Worm (Caenorhabditis elegans): ENCODE data around the gene F13H8.2.

DNA sequence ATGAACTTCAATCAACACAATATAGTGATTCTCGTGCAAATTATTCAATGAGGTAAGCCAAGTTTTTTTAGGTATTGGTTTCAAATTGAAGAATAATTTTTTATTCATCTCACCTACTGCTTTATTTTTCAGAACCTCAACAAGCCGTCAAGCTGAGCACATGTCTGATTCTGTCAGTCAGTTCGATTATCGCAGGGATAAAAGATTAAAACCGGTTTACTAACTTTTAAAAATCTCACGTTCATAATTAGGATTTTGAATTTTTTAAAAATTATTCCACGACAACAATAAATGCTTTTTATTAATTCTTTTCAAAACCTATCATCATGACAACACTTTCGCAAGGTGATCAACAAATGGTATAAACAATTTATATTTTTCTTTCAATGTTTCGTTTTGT lies 7.9 kb upstream of the F13H8.2 start, which contains the start of gene F13H8.12:
- TF ChIP-seq sptf-1 (tag; optimal IDR thresholded peaks at IDR 0.05) (no peak), ztf-11 (tag; optimal IDR thresholded peaks at IDR 0.05) (no peak), ces-1 (GFP tag; optimal IDR thresholded peaks at IDR 0.05) (no peak), unc-62 (GFP tag; optimal IDR thresholded peaks at IDR 0.05) (no peak), snpc-4 (tag; optimal IDR thresholded peaks at IDR 0.05) (no peak), blmp-1 (tag; optimal IDR thresholded peaks at IDR 0.05) (no peak), ceh-83 (GFP tag; optimal IDR thresholded peaks at IDR 0.05) (no peak), unc-39 (tag; optimal IDR thresholded peaks at IDR 0.05) (no peak), lsy-2 (tag; optimal IDR thresholded peaks at IDR 0.05) (no peak), nhr-76 (tag; optimal IDR thresholded peaks at IDR 0.05) (no peak), pha-4 (tag; optimal IDR thresholded peaks at IDR 0.05) (no peak), sem-2 (GFP tag; optimal IDR thresholded peaks at IDR 0.05) (no peak), zip-8 (tag; optimal IDR thresholded peaks at IDR 0.05) (no peak)
